Worm (Caenorhabditis elegans) whole organism, late embryonic: ENCODE measurements around the gene F19F10.11.

Experiments
- C08G9.2 ChIP-seq: sonication (generic microtip); optimal IDR thresholded peaks from 2 replicates; lab custom pipeline; 2016; ENCODE audit warnings: mild to moderate bottlenecking, missing genetic modification characterization, moderate library complexity, missing compliant biosample characterization
- Y22D7AL.16 ChIP-seq: sonication (generic microtip); optimal IDR thresholded peaks from 2 replicates; lab custom pipeline; 2016; ENCODE audit warnings: missing genetic modification characterization, missing compliant biosample characterization
- ceh-30 ChIP-seq: fragments of 150-350 bp; optimal IDR thresholded peaks from 2 replicates; lab custom pipeline; 2014; ENCODE audit warnings: missing biosample characterization, missing genetic modification characterization
- ceh-45 ChIP-seq: fragments of 200-800 bp; sonication (Bioruptor generic); IDR thresholded peaks from 2 replicates; pipeline ENCODE4 v1.3.6; 2022; ENCODE audit warnings: missing genetic modification reagents, missing genetic modification characterization, missing compliant biosample characterization
- ceh-48 ChIP-seq: sonication (generic microtip); optimal IDR thresholded peaks from 2 replicates; lab custom pipeline; 2016; ENCODE audit warnings: missing genetic modification characterization, inconsistent platforms, missing compliant biosample characterization
- dmd-4 ChIP-seq: sonication (generic microtip); optimal IDR thresholded peaks from 2 replicates; lab custom pipeline; 2016; ENCODE audit warnings: borderline replicate concordance, missing genetic modification characterization, missing compliant biosample characterization
- elt-4 ChIP-seq: sonication (generic microtip); optimal IDR thresholded peaks from 2 replicates; lab custom pipeline; 2016; ENCODE audit warnings: missing genetic modification characterization, missing compliant biosample characterization
- eyg-1 ChIP-seq: sonication (generic microtip); optimal IDR thresholded peaks from 2 replicates; lab custom pipeline; 2016; ENCODE audit warnings: missing genotype, missing genetic modification characterization, missing compliant biosample characterization
- fkh-10 ChIP-seq: fragments of 150-350 bp; optimal IDR thresholded peaks from 2 replicates; lab custom pipeline; 2014; ENCODE audit warnings: missing biosample characterization, missing genetic modification reagents, missing genetic modification characterization
- hlh-13 ChIP-seq: fragments of 200-800 bp; sonication (Bioruptor generic); optimal IDR thresholded peaks from 2 replicates; lab custom pipeline; 2018; ENCODE audit warnings: mild to moderate bottlenecking, missing genetic modification characterization, missing compliant biosample characterization
- hlh-6 ChIP-seq: sonication (generic microtip); optimal IDR thresholded peaks from 2 replicates; lab custom pipeline; 2016; ENCODE audit warnings: missing genotype, missing genetic modification characterization, missing compliant biosample characterization
- odd-2 ChIP-seq: sonication (generic microtip); optimal IDR thresholded peaks from 2 replicates; lab custom pipeline; 2017; ENCODE audit warnings: antibody characterized with exemption, mild to moderate bottlenecking, missing genetic modification characterization, missing compliant biosample characterization
- pax-1 ChIP-seq: fragments of 150-350 bp; optimal IDR thresholded peaks from 2 replicates; lab custom pipeline; 2014; ENCODE audit warnings: missing biosample characterization, missing genetic modification characterization
- rnt-1 ChIP-seq: sonication (generic microtip); optimal IDR thresholded peaks from 2 replicates; lab custom pipeline; 2016; ENCODE audit warnings: missing genetic modification characterization, missing compliant biosample characterization
- sox-4 ChIP-seq: sonication (generic microtip); optimal IDR thresholded peaks from 2 replicates; lab custom pipeline; 2017; ENCODE audit warnings: mild to moderate bottlenecking, missing genetic modification characterization, inconsistent platforms, missing compliant biosample characterization
- syd-9 ChIP-seq: sonication (generic microtip); optimal IDR thresholded peaks from 2 replicates; lab custom pipeline; 2016; ENCODE audit warnings: mild to moderate bottlenecking, missing genetic modification characterization, moderate library complexity, missing compliant biosample characterization
- unc-3 ChIP-seq, 2 experiments: fragments of 200-800 bp in 1 of 2; sonication (Bioruptor generic) in 1 of 2; sonication (generic microtip) in 1 of 2; conservative IDR thresholded peaks in 1 of 2; optimal IDR thresholded peaks in 1 of 2; 2 replicates each; pipeline versions ENCODE4 v1.3.6 to Lab custom; 2016 to 2022; ENCODE audit warnings: missing compliant biosample characterization in 2 of 2, missing genetic modification characterization in 2 of 2, missing genetic modification reagents in 1 of 2
- unc-55 ChIP-seq: sonication (generic microtip); optimal IDR thresholded peaks from 2 replicates; lab custom pipeline; 2017; ENCODE audit warnings: missing biosample characterization, missing genetic modification reagents, missing genetic modification characterization

The F19F10.11 gene

ce11 chrV:7538018-7538417 lies 49.5 kb downstream of the F19F10.11 start, which contains the start of gene C54F6.12:
Gene C54F6.12, minus strand, starts transcription at chrV:7538118.
- no peak for TF ChIP-seq sox-4 (tag; lab: Kevin White, UChicago)
- TF ChIP-seq ceh-48 (tag; lab: Kevin White, UChicago), result no peak
- no peak for TF ChIP-seq pax-1
- TF ChIP-seq hlh-6, result no peak
- TF ChIP-seq hlh-13 (GFP tag; lab: Kevin White, UChicago), result no peak
- TF ChIP-seq unc-3 (GFP tag; conservative IDR thresholded peaks at IDR 0.05; lab: Robert Waterston, UW), result no peak
- no peak for TF ChIP-seq unc-3 (tag; optimal IDR thresholded peaks at IDR 0.05; lab: Kevin White, UChicago)
- TF ChIP-seq unc-55 (GFP tag; lab: Kevin White, UChicago), result no peak
- no peak for TF ChIP-seq ceh-45 (GFP tag; lab: Robert Waterston, UW)

ce11 chrV:7532947-7533346 lies 54.6 kb downstream of the F19F10.11 start, which contains the start of gene C54F6.3:
Gene C54F6.3, plus strand, starts transcription at chrV:7533247.
- TF ChIP-seq dmd-4 (tag; lab: Kevin White, UChicago) (no peak), ceh-30 (tag; lab: Kevin White, UChicago) (no peak), syd-9 (tag; lab: Kevin White, UChicago) (no peak), elt-4 (no peak), C08G9.2 (tag; lab: Kevin White, UChicago) (no peak), fkh-10 (no peak), odd-2 (no peak), rnt-1 (tag; lab: Kevin White, UChicago) (no peak), Y22D7AL.16 (tag; lab: Kevin White, UChicago) (no peak), eyg-1 (tag; lab: Kevin White, UChicago) (no peak)
